Fruit fly (Drosophila melanogaster): ENCODE results near the gene Nup37.

- TF ChIP-seq psq (optimal IDR thresholded peaks at IDR 0.05) (no peak), h (optimal IDR thresholded peaks at IDR 0.05) (no peak), ttk (optimal IDR thresholded peaks at IDR 0.05) (no peak)
Measured at dm6 chr3R:25237314-25237713, 10.1 kb upstream of the Nup37 start, which contains the start of gene Jhbp7.
